Worm (Caenorhabditis elegans) whole organism, L2 larva: ENCODE results near the gene nspc-18.

ENCODE experiments used
- ZK546.5 ChIP-seq: sonication (generic microtip); optimal IDR thresholded peaks from 2 replicates; lab custom pipeline; 2017; ENCODE audit warnings: missing biosample characterization, missing genetic modification characterization
- aly-2 ChIP-seq: fragments of 150-350 bp; optimal IDR thresholded peaks from 2 replicates; lab custom pipeline; 2014; ENCODE audit warnings: missing biosample characterization, missing genetic modification characterization
- ama-1 ChIP-seq: fragments of 150-350 bp; optimal IDR thresholded peaks from 2 replicates; lab custom pipeline; 2018; ENCODE audit warnings: inconsistent platforms
- dmd-4 ChIP-seq: sonication (generic microtip); optimal IDR thresholded peaks from 2 replicates; lab custom pipeline; 2017; ENCODE audit warnings: missing biosample characterization, missing genetic modification characterization
- lin-13 ChIP-seq: fragments of 150-350 bp; optimal IDR thresholded peaks from 2 replicates; lab custom pipeline; 2014; ENCODE audit warnings: missing biosample characterization, missing genetic modification reagents, missing genetic modification characterization
- nhr-12 ChIP-seq: fragments of 150-350 bp; optimal IDR thresholded peaks from 2 replicates; lab custom pipeline; 2014; ENCODE audit warnings: missing biosample characterization, missing genetic modification characterization
- snpc-4 ChIP-seq: fragments of 150-350 bp; optimal IDR thresholded peaks from 2 replicates; lab custom pipeline; 2014; ENCODE audit warnings: missing biosample characterization, missing genetic modification characterization
- unc-62 ChIP-seq: fragments of 150-350 bp; optimal IDR thresholded peaks from 2 replicates; lab custom pipeline; 2014; ENCODE audit warnings: missing biosample characterization, missing genetic modification reagents, missing genetic modification characterization

- TF ChIP-seq dmd-4 (tag; lab: Kevin White, UChicago) (no peak), aly-2 (tag; lab: Kevin White, UChicago) (no peak), snpc-4 (no peak), unc-62 (no peak), nhr-12 (tag; lab: Kevin White, UChicago) (no peak), lin-13 (GFP tag; lab: Kevin White, UChicago) (no peak), ama-1 (lab: Kevin White, UChicago) (no peak), ZK546.5 (tag; lab: Kevin White, UChicago) (no peak)
Measured at ce11 chrX:14530107-14530506, 2.6 kb upstream of the nspc-18 start, which contains the start of gene nspc-20.
